Fruit fly (Drosophila melanogaster): Measurements from ENCODE around the gene Ilp4.

Gene Ilp4

dm6 chr3L:9823797-9824196 is 19.7 kb upstream of the Ilp4 start, which contains the start of gene Ilp5:
Gene Ilp5, minus strand, starts transcription at chr3L:9823897.
- TF ChIP-seq rn (GFP tag; IDR thresholded peaks at IDR 0.05) (no peak), CG17806 (tag; optimal IDR thresholded peaks at IDR 0.05) (no peak), CG8159 (tag; optimal IDR thresholded peaks at IDR 0.05) (no peak), Snoo (tag; optimal IDR thresholded peaks at IDR 0.05) (no peak), fd96Ca (GFP tag; IDR thresholded peaks at IDR 0.05) (no peak), Ets98B (GFP tag; IDR thresholded peaks at IDR 0.05) (no peak)

- TF ChIP-seq CG34367 (tag; optimal IDR thresholded peaks at IDR 0.05) (no peak), CG32121 (GFP tag; IDR thresholded peaks at IDR 0.05) (peak; percentile 73; the same call in 1 of the 2 replicates), EcR (GFP tag; optimal IDR thresholded peaks at IDR 0.05) (no peak), Ets98B (GFP tag; IDR thresholded peaks at IDR 0.05) (peak; percentile 63; the same call in 1 of the 2 replicates), fd96Ca (GFP tag; IDR thresholded peaks at IDR 0.05) (peak; percentile 79)
Measured at dm6 chr3L:9821138-9821681, 17.1 kb upstream of the Ilp4 start.

dm6 chr3L:9820248-9820647 is 16.2 kb upstream of the Ilp4 start:
- no peak for TF ChIP-seq CG32121 (GFP tag; IDR thresholded peaks at IDR 0.05)
- TF ChIP-seq gl (tag; optimal IDR thresholded peaks at IDR 0.05): no peak
- TF ChIP-seq rn (GFP tag; IDR thresholded peaks at IDR 0.05): no peak
- no peak for TF ChIP-seq CG12605 (GFP tag; IDR thresholded peaks at IDR 0.05)
- no peak for TF ChIP-seq Snoo (tag; optimal IDR thresholded peaks at IDR 0.05)
- no peak for TF ChIP-seq CG34367 (tag; optimal IDR thresholded peaks at IDR 0.05)
- TF ChIP-seq CG10348 (GFP tag; IDR thresholded peaks at IDR 0.05): no peak
- no peak for TF ChIP-seq CG4496 (GFP tag; IDR thresholded peaks at IDR 0.05)
- no peak for TF ChIP-seq CG15710 (tag; optimal IDR thresholded peaks at IDR 0.05)
- TF ChIP-seq Pif1B (GFP tag; optimal IDR thresholded peaks at IDR 0.05): no peak
- TF ChIP-seq CG8159 (tag; optimal IDR thresholded peaks at IDR 0.05): no peak
- TF ChIP-seq CG14655 (GFP tag; optimal IDR thresholded peaks at IDR 0.05): no peak
- TF ChIP-seq D1 (tag; optimal IDR thresholded peaks at IDR 0.05): no peak

dm6 chr3L:9815705-9816104 is 11.6 kb upstream of the Ilp4 start:
- peak; percentile 44; the same call in 1 of the 3 replicates for TF ChIP-seq fd96Ca (GFP tag; IDR thresholded peaks at IDR 0.05)
- no peak for TF ChIP-seq gl (tag; optimal IDR thresholded peaks at IDR 0.05)
- TF ChIP-seq CG32121 (GFP tag; IDR thresholded peaks at IDR 0.05): peak; percentile 64
- TF ChIP-seq Ets98B (GFP tag; IDR thresholded peaks at IDR 0.05): peak; percentile 53

dm6 chr3L:9814621-9815020 is 10.6 kb upstream of the Ilp4 start:
- TF ChIP-seq CG14655 (GFP tag; optimal IDR thresholded peaks at IDR 0.05): peak; percentile 20
- no peak for TF ChIP-seq CG8159 (tag; optimal IDR thresholded peaks at IDR 0.05)
- TF ChIP-seq CG15710 (tag; optimal IDR thresholded peaks at IDR 0.05): no peak
- no peak for TF ChIP-seq CG9948 (tag; optimal IDR thresholded peaks at IDR 0.05)
- no peak for TF ChIP-seq CG13204 (GFP tag; optimal IDR thresholded peaks at IDR 0.05)
- no peak for TF ChIP-seq Snoo (tag; optimal IDR thresholded peaks at IDR 0.05)
- no peak for TF ChIP-seq rn (GFP tag; IDR thresholded peaks at IDR 0.05)
- no peak; the same call in 1 of the 2 replicates for TF ChIP-seq CG12605 (GFP tag; IDR thresholded peaks at IDR 0.05)
- no peak for TF ChIP-seq Pif1B (GFP tag; optimal IDR thresholded peaks at IDR 0.05)
- peak; percentile 57; the same call in 2 of the 3 replicates for TF ChIP-seq CG4496 (GFP tag; IDR thresholded peaks at IDR 0.05)
- no peak for TF ChIP-seq CG17806 (tag; optimal IDR thresholded peaks at IDR 0.05)
- TF ChIP-seq CG10348 (GFP tag; IDR thresholded peaks at IDR 0.05): no peak
- peak; percentile 63 for TF ChIP-seq CG32121 (GFP tag; IDR thresholded peaks at IDR 0.05)
- TF ChIP-seq Ets98B (GFP tag; IDR thresholded peaks at IDR 0.05): peak; percentile 50
- no peak for TF ChIP-seq Pif1A (GFP tag; optimal IDR thresholded peaks at IDR 0.05)
- TF ChIP-seq fd96Ca (GFP tag; IDR thresholded peaks at IDR 0.05): peak; percentile 38; the same call in 1 of the 3 replicates
- TF ChIP-seq CG34367 (tag; optimal IDR thresholded peaks at IDR 0.05): no peak
- TF ChIP-seq CG8301 (tag; optimal IDR thresholded peaks at IDR 0.05): no peak
- no peak for TF ChIP-seq EcR (GFP tag; optimal IDR thresholded peaks at IDR 0.05)
- no peak for TF ChIP-seq D1 (tag; optimal IDR thresholded peaks at IDR 0.05)
- TF ChIP-seq gl (tag; optimal IDR thresholded peaks at IDR 0.05): no peak

- no peak for TF ChIP-seq CG15710 (tag; optimal IDR thresholded peaks at IDR 0.05)
- TF ChIP-seq CG13204 (GFP tag; optimal IDR thresholded peaks at IDR 0.05): no peak
Measured at dm6 chr3L:9813345-9813897, 9.4 kb upstream of the Ilp4 start, which contains the start of gene CG43897. Gene CG43897, plus strand, starts transcription at chr3L:9813847.

- TF ChIP-seq CG9948 (tag; optimal IDR thresholded peaks at IDR 0.05) (no peak), CG14655 (GFP tag; optimal IDR thresholded peaks at IDR 0.05) (no peak), EcR (GFP tag; optimal IDR thresholded peaks at IDR 0.05) (no peak), CG32121 (GFP tag; IDR thresholded peaks at IDR 0.05) (no peak), CG12605 (GFP tag; IDR thresholded peaks at IDR 0.05) (no peak), Pif1A (GFP tag; optimal IDR thresholded peaks at IDR 0.05) (no peak), CG15710 (tag; optimal IDR thresholded peaks at IDR 0.05) (no peak), CG8301 (tag; optimal IDR thresholded peaks at IDR 0.05) (no peak), Pif1B (GFP tag; optimal IDR thresholded peaks at IDR 0.05) (no peak)
Measured at dm6 chr3L:9802020-9802419, 2.0 kb downstream of the Ilp4 start, which contains the start of gene Ilp3. Gene Ilp3, minus strand, starts transcription at chr3L:9802120.

Data from whole organism, pupa.